Worm (Caenorhabditis elegans) whole organism, L2 larva: ENCODE data around the gene Y75B12B.13.

Experiments used
- C34F6.9 ChIP-seq: fragments of 150-350 bp; optimal IDR thresholded peaks from 2 replicates; lab custom pipeline; 2014; ENCODE audit warnings: missing biosample characterization, missing genetic modification characterization
- F13H6.1 ChIP-seq: sonication (generic microtip); optimal IDR thresholded peaks from 2 replicates; lab custom pipeline; 2016; ENCODE audit warnings: missing genetic modification characterization, missing compliant biosample characterization
- R02D3.7 ChIP-seq: fragments of 150-350 bp; optimal IDR thresholded peaks from 2 replicates; lab custom pipeline; 2014; ENCODE audit warnings: missing biosample characterization, missing genetic modification characterization
- Y55F3AM.14 ChIP-seq: fragments of 200-800 bp; sonication (Bioruptor generic); optimal IDR thresholded peaks from 2 replicates; lab custom pipeline; 2018; ENCODE audit warnings: mild to moderate bottlenecking, missing genetic modification characterization, missing compliant biosample characterization
- ZK546.5 ChIP-seq: sonication (generic microtip); optimal IDR thresholded peaks from 2 replicates; lab custom pipeline; 2017; ENCODE audit warnings: missing biosample characterization, missing genetic modification characterization
- alr-1 ChIP-seq: fragments of 150-350 bp; optimal IDR thresholded peaks from 2 replicates; lab custom pipeline; 2014; ENCODE audit warnings: missing biosample characterization, missing genetic modification characterization
- aly-2 ChIP-seq: fragments of 150-350 bp; optimal IDR thresholded peaks from 2 replicates; lab custom pipeline; 2014; ENCODE audit warnings: missing biosample characterization, missing genetic modification characterization
- ama-1 ChIP-seq: fragments of 150-350 bp; optimal IDR thresholded peaks from 2 replicates; lab custom pipeline; 2018; ENCODE audit warnings: inconsistent platforms
- blmp-1 ChIP-seq: sonication (generic microtip); optimal IDR thresholded peaks from 2 replicates; lab custom pipeline; 2017; ENCODE audit warnings: missing genetic modification characterization, mild to moderate bottlenecking, missing compliant biosample characterization, antibody characterized with exemption, moderate library complexity; ENCODE audit not compliant: insufficient read depth
- ceh-16 ChIP-seq: fragments of 150-350 bp; optimal IDR thresholded peaks from 2 replicates; lab custom pipeline; 2014; ENCODE audit warnings: missing biosample characterization, missing genetic modification characterization
- ceh-82 ChIP-seq: fragments of 150-350 bp; optimal IDR thresholded peaks from 2 replicates; lab custom pipeline; 2014; ENCODE audit warnings: missing biosample characterization, missing genetic modification characterization
- crh-2 ChIP-seq: sonication (generic microtip); optimal IDR thresholded peaks from 2 replicates; lab custom pipeline; 2017; ENCODE audit warnings: missing biosample characterization, missing genetic modification characterization
- dmd-4 ChIP-seq: sonication (generic microtip); optimal IDR thresholded peaks from 2 replicates; lab custom pipeline; 2017; ENCODE audit warnings: missing biosample characterization, missing genetic modification characterization
- egl-27 ChIP-seq: sonication (generic microtip); optimal IDR thresholded peaks from 3 replicates; lab custom pipeline; 2017; ENCODE audit warnings: missing biosample characterization, missing genetic modification reagents, missing genetic modification characterization
- elt-1 ChIP-seq: fragments of 150-350 bp; optimal IDR thresholded peaks from 2 replicates; lab custom pipeline; 2014; ENCODE audit warnings: missing biosample characterization, missing genetic modification characterization
- elt-3 ChIP-seq: sonication (generic microtip); optimal IDR thresholded peaks from 2 replicates; lab custom pipeline; 2017; ENCODE audit warnings: missing biosample characterization, missing genetic modification characterization
- fos-1 ChIP-seq: fragments of 150-350 bp; optimal IDR thresholded peaks from 2 replicates; lab custom pipeline; 2014; ENCODE audit warnings: missing biosample characterization, missing genetic modification characterization
- gmeb-1 ChIP-seq: fragments of 150-350 bp; optimal IDR thresholded peaks from 2 replicates; lab custom pipeline; 2014; ENCODE audit warnings: missing biosample characterization, missing genetic modification characterization
- lin-11 ChIP-seq: fragments of 150-350 bp; sonication (generic microtip); optimal IDR thresholded peaks from 2 replicates; lab custom pipeline; 2014; ENCODE audit warnings: missing biosample characterization, missing genetic modification characterization, inconsistent platforms, mixed read lengths
- lin-13 ChIP-seq: fragments of 150-350 bp; optimal IDR thresholded peaks from 2 replicates; lab custom pipeline; 2014; ENCODE audit warnings: missing biosample characterization, missing genetic modification reagents, missing genetic modification characterization
- lin-39 ChIP-seq: fragments of 150-350 bp; optimal IDR thresholded peaks from 2 replicates; lab custom pipeline; 2014; ENCODE audit warnings: missing biosample characterization, missing genetic modification reagents, missing genetic modification characterization
- lsy-2 ChIP-seq, 2 experiments: fragments of 150-350 bp in 1 of 2; sonication (generic microtip) in 1 of 2; optimal IDR thresholded peaks; 2 replicates each; lab custom pipeline; 2014 to 2017; ENCODE audit warnings: missing biosample characterization in 2 of 2, missing genetic modification characterization in 2 of 2
- mab-5 ChIP-seq: fragments of 150-350 bp; optimal IDR thresholded peaks from 2 replicates; lab custom pipeline; 2014; ENCODE audit warnings: missing biosample characterization, missing genetic modification characterization
- mbf-1 ChIP-seq: sonication (generic microtip); optimal IDR thresholded peaks from 2 replicates; lab custom pipeline; 2017; ENCODE audit warnings: missing biosample characterization, missing genetic modification characterization
- mdl-1 ChIP-seq, 2 experiments: fragments of 150-350 bp in 1 of 2; sonication (generic microtip) in 1 of 2; optimal IDR thresholded peaks; 2 replicates each; lab custom pipeline; 2017; ENCODE audit warnings: missing biosample characterization in 2 of 2, missing genetic modification characterization in 2 of 2
- nhr-10 ChIP-seq: sonication (generic microtip); optimal IDR thresholded peaks from 2 replicates; lab custom pipeline; 2017; ENCODE audit warnings: missing biosample characterization, missing genetic modification characterization
- nhr-11 ChIP-seq: fragments of 150-350 bp; optimal IDR thresholded peaks from 2 replicates; lab custom pipeline; 2014; ENCODE audit warnings: missing biosample characterization, missing genetic modification characterization
- nhr-12 ChIP-seq: fragments of 150-350 bp; optimal IDR thresholded peaks from 2 replicates; lab custom pipeline; 2014; ENCODE audit warnings: missing biosample characterization, missing genetic modification characterization
- nhr-129 ChIP-seq: fragments of 150-350 bp; optimal IDR thresholded peaks from 2 replicates; lab custom pipeline; 2014; ENCODE audit warnings: missing biosample characterization, missing genetic modification characterization
- nhr-21 ChIP-seq: fragments of 150-350 bp; optimal IDR thresholded peaks from 2 replicates; lab custom pipeline; 2014; ENCODE audit warnings: missing biosample characterization, missing genetic modification characterization
- nhr-23 ChIP-seq: fragments of 150-350 bp; optimal IDR thresholded peaks from 2 replicates; lab custom pipeline; 2014; ENCODE audit warnings: missing biosample characterization, missing genetic modification reagents, missing genetic modification characterization
- nhr-237 ChIP-seq: fragments of 150-350 bp; optimal IDR thresholded peaks from 2 replicates; lab custom pipeline; 2014; ENCODE audit warnings: missing biosample characterization, missing genetic modification characterization
- nhr-25 ChIP-seq: fragments of 150-350 bp; sonication (generic microtip); optimal IDR thresholded peaks from 3 replicates; lab custom pipeline; 2014; ENCODE audit warnings: missing biosample characterization, missing genetic modification characterization
- nhr-6 ChIP-seq: fragments of 150-350 bp; optimal IDR thresholded peaks from 2 replicates; lab custom pipeline; 2014; ENCODE audit warnings: missing biosample characterization, missing genetic modification characterization
- nhr-77 ChIP-seq: fragments of 150-350 bp; optimal IDR thresholded peaks from 2 replicates; lab custom pipeline; 2014; ENCODE audit warnings: missing biosample characterization, missing genetic modification characterization
- peb-1 ChIP-seq: fragments of 150-350 bp; optimal IDR thresholded peaks from 2 replicates; lab custom pipeline; 2014; ENCODE audit warnings: missing biosample characterization, missing genetic modification characterization
- sem-4 ChIP-seq: fragments of 150-350 bp; optimal IDR thresholded peaks from 2 replicates; lab custom pipeline; 2014; ENCODE audit warnings: missing biosample characterization, missing genetic modification reagents, missing genetic modification characterization
- skn-1 ChIP-seq: sonication (generic microtip); optimal IDR thresholded peaks from 2 replicates; lab custom pipeline; 2017; ENCODE audit warnings: missing biosample characterization, missing genetic modification characterization
- sma-3 ChIP-seq: sonication (generic microtip); optimal IDR thresholded peaks from 2 replicates; lab custom pipeline; 2016; ENCODE audit warnings: missing genetic modification reagents, missing genetic modification characterization, missing compliant biosample characterization
- sma-9 ChIP-seq, 2 experiments: fragments of 150-350 bp in 1 of 2; sonication (generic microtip) in 1 of 2; optimal IDR thresholded peaks; 2 replicates each; lab custom pipeline; 2014 to 2016; ENCODE audit warnings: missing genetic modification characterization in 2 of 2, mild to moderate bottlenecking in 1 of 2, missing biosample characterization in 1 of 2, missing compliant biosample characterization in 1 of 2, missing genetic modification reagents in 1 of 2, moderate library complexity in 1 of 2
- snpc-4 ChIP-seq: fragments of 150-350 bp; optimal IDR thresholded peaks from 2 replicates; lab custom pipeline; 2014; ENCODE audit warnings: missing biosample characterization, missing genetic modification characterization
- unc-39 ChIP-seq: fragments of 150-350 bp; optimal IDR thresholded peaks from 2 replicates; lab custom pipeline; 2014; ENCODE audit warnings: missing biosample characterization, missing genetic modification characterization
- unc-55 ChIP-seq: fragments of 150-350 bp; sonication (generic microtip); optimal IDR thresholded peaks from 3 replicates; lab custom pipeline; 2014; ENCODE audit warnings: missing biosample characterization, missing genetic modification reagents, missing genetic modification characterization
- unc-62 ChIP-seq: fragments of 150-350 bp; optimal IDR thresholded peaks from 2 replicates; lab custom pipeline; 2014; ENCODE audit warnings: missing biosample characterization, missing genetic modification reagents, missing genetic modification characterization
- zag-1 ChIP-seq: fragments of 150-350 bp; optimal IDR thresholded peaks from 2 replicates; lab custom pipeline; 2014; ENCODE audit warnings: missing biosample characterization, missing genetic modification characterization
- ztf-1 ChIP-seq: fragments of 200-800 bp; sonication (Bioruptor generic); conservative IDR thresholded peaks from 2 replicates; pipeline ENCODE4 v1.3.6; 2022; ENCODE audit warnings: missing genetic modification characterization, missing compliant biosample characterization
- ztf-11 ChIP-seq: sonication (generic microtip); optimal IDR thresholded peaks from 2 replicates; lab custom pipeline; 2017; ENCODE audit warnings: missing biosample characterization, missing genetic modification characterization
- ztf-4 ChIP-seq: fragments of 150-350 bp; optimal IDR thresholded peaks from 2 replicates; lab custom pipeline; 2014; ENCODE audit warnings: missing biosample characterization, missing genetic modification characterization

Gene Y75B12B.13

ce11 chrV:15190903-15191302 is 2.9 kb downstream of the Y75B12B.13 start, which contains the start of gene Y75B12B.11 (continued):
- peak; percentile 55 for TF ChIP-seq snpc-4 (tag; lab: Kevin White, UChicago)
- peak; percentile 88 for TF ChIP-seq nhr-129 (tag; lab: Kevin White, UChicago)
- TF ChIP-seq sma-9 (GFP tag; optimal IDR thresholded peaks at IDR 0.05; lab: Kevin White, UChicago) = peak; percentile 83
- TF ChIP-seq sma-9 (tag; optimal IDR thresholded peaks at IDR 0.05; lab: Kevin White, UChicago) = no peak
- TF ChIP-seq egl-27 (tag; lab: Kevin White, UChicago) = peak; percentile 56
- TF ChIP-seq ztf-1 (GFP tag; lab: Robert Waterston, UW) = no peak

- no peak for TF ChIP-seq lin-39 (tag; lab: Kevin White, UChicago)
- TF ChIP-seq nhr-10 (tag; lab: Kevin White, UChicago) = no peak
- no peak for TF ChIP-seq unc-62 (GFP tag; lab: Kevin White, UChicago)
- peak; percentile 91 for TF ChIP-seq lin-11
- peak; percentile 38 for TF ChIP-seq ceh-82 (tag; lab: Kevin White, UChicago)
- peak; percentile 59 for TF ChIP-seq ceh-16
- TF ChIP-seq dmd-4 = no peak
- TF ChIP-seq mab-5 (tag; lab: Kevin White, UChicago) = peak; percentile 81
- TF ChIP-seq nhr-21 (tag; lab: Kevin White, UChicago) = peak; percentile 85
- TF ChIP-seq unc-39 = no peak
- TF ChIP-seq F13H6.1 = peak; percentile 85
- peak; percentile 90 for TF ChIP-seq sma-9 (GFP tag; optimal IDR thresholded peaks at IDR 0.05; lab: Kevin White, UChicago)
- no peak for TF ChIP-seq sma-9 (tag; optimal IDR thresholded peaks at IDR 0.05; lab: Kevin White, UChicago)
- no peak for TF ChIP-seq nhr-237 (tag; lab: Kevin White, UChicago)
- no peak for TF ChIP-seq nhr-6 (tag; lab: Kevin White, UChicago)
- peak; percentile 85 for TF ChIP-seq ama-1 (lab: Kevin White, UChicago)
- TF ChIP-seq C34F6.9 = peak; percentile 93
- no peak for TF ChIP-seq Y55F3AM.14 (GFP tag; lab: Kevin White, UChicago)
- TF ChIP-seq nhr-77 (tag; lab: Kevin White, UChicago) = peak; percentile 54
- TF ChIP-seq sma-3 (GFP tag; lab: Kevin White, UChicago) = peak; percentile 87
- peak; percentile 99 for TF ChIP-seq gmeb-1 (tag; lab: Kevin White, UChicago)
- peak; percentile 97 for TF ChIP-seq unc-55 (GFP tag; lab: Kevin White, UChicago)
- peak; percentile 41 for TF ChIP-seq R02D3.7
- peak; percentile 87 for TF ChIP-seq snpc-4 (tag; lab: Kevin White, UChicago)
- no peak for TF ChIP-seq ztf-1 (GFP tag; lab: Robert Waterston, UW)
- no peak for TF ChIP-seq nhr-23 (tag; lab: Kevin White, UChicago)
- no peak for TF ChIP-seq peb-1
- peak; percentile 46 for TF ChIP-seq zag-1 (tag; lab: Kevin White, UChicago)
- TF ChIP-seq crh-2 (tag; lab: Kevin White, UChicago) = peak; percentile 96
- peak; percentile 93 for TF ChIP-seq nhr-25 (tag; lab: Kevin White, UChicago)
- no peak for TF ChIP-seq mbf-1 (tag; lab: Kevin White, UChicago)
- TF ChIP-seq lin-13 (GFP tag; lab: Kevin White, UChicago) = peak; percentile 93
- TF ChIP-seq ZK546.5 = peak; percentile 30
- TF ChIP-seq ztf-4 (tag; lab: Kevin White, UChicago) = peak; percentile 73
- TF ChIP-seq egl-27 (tag; lab: Kevin White, UChicago) = peak; percentile 31
- no peak for TF ChIP-seq ztf-11 (tag; lab: Kevin White, UChicago)
- no peak for TF ChIP-seq alr-1 (tag; lab: Kevin White, UChicago)
- peak; percentile 78 for TF ChIP-seq blmp-1 (tag; lab: Kevin White, UChicago)
- TF ChIP-seq nhr-12 (tag; lab: Kevin White, UChicago) = no peak
- no peak for TF ChIP-seq mdl-1 (tag; optimal IDR thresholded peaks at IDR 0.05; lab: Kevin White, UChicago)
- TF ChIP-seq skn-1 (tag; lab: Kevin White, UChicago) = no peak
- no peak for TF ChIP-seq elt-1 (tag; lab: Kevin White, UChicago)
- no peak for TF ChIP-seq aly-2 (tag; lab: Kevin White, UChicago)
- peak; percentile 76 for TF ChIP-seq fos-1
- peak; percentile 89 for TF ChIP-seq nhr-129 (tag; lab: Kevin White, UChicago)
- TF ChIP-seq lsy-2 (tag; optimal IDR thresholded peaks at IDR 0.05; lab: Kevin White, UChicago) = peak; percentile 82 to 93
- peak; percentile 92 for TF ChIP-seq sem-4 (tag; lab: Kevin White, UChicago)
- no peak for TF ChIP-seq elt-3
- TF ChIP-seq nhr-11 = no peak
These were observed 4.2 kb downstream of the Y75B12B.13 start, which contains the start of gene cyn-3 for ce11 chrV:15189567-15189966. TSS of gene cyn-3 (plus strand) at chrV:15189927.
